Worm (Caenorhabditis elegans): ENCODE results near the gene srd-18.

DNA sequence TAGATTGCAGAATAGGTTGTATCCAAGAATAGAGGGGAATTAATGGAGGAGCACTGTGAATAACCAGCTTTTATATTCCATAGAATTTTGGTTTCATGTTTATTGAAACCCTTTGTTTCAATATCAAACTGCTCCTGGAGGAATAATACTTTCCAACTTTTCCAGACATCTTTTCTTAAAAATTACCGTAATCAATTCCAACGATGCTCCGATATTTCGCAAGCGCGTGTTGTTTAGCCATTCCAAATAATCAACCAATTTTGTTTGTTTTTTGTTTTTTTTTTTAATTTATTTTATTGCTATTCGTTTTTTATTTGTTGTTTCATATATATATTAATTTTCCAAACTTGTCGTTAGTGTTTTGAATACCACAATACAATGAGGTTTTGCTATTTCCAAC is 20.6 kb downstream of the srd-18 start, which contains the start of gene cutl-1:
- TF ChIP-seq hmg-11 (tag; optimal IDR thresholded peaks at IDR 0.05) (no peak), lin-39 (tag; optimal IDR thresholded peaks at IDR 0.05) (no peak), skn-1 (tag; optimal IDR thresholded peaks at IDR 0.05) (no peak), ama-1 (optimal IDR thresholded peaks at IDR 0.05) (no peak), nhr-43 (tag; optimal IDR thresholded peaks at IDR 0.05; ENCODE audit: poor library complexity, severe bottlenecking) (no peak), unc-39 (tag; optimal IDR thresholded peaks at IDR 0.05) (no peak), sea-2 (GFP tag; optimal IDR thresholded peaks at IDR 0.05) (no peak), daf-12 (tag; optimal IDR thresholded peaks at IDR 0.05) (no peak), nhr-12 (tag; optimal IDR thresholded peaks at IDR 0.05) (no peak), nhr-237 (tag; optimal IDR thresholded peaks at IDR 0.05) (no peak), jun-1 (tag; optimal IDR thresholded peaks at IDR 0.05) (no peak)

Data from whole organism, L3 larva.